Fruit fly (Drosophila melanogaster) whole organism, embryonic: ENCODE results near the gene CG15643.

Experiments used
- BEAF-32 ChIP-seq: fragments of 200-800 bp; sonication (Bioruptor generic); optimal IDR thresholded peaks from 3 replicates; lab custom pipeline; 2017; ENCODE audit warnings: missing biosample characterization, missing genetic modification characterization, mild to moderate bottlenecking, moderate library complexity, missing genetic modification reagents
- CG11723 ChIP-seq: fragments of 200-800 bp; sonication (Bioruptor generic); optimal IDR thresholded peaks from 2 replicates; lab custom pipeline; 2017; ENCODE audit warnings: missing biosample characterization, mild to moderate bottlenecking, missing genetic modification characterization
- CG13123 ChIP-seq: fragments of 200-800 bp; sonication (Bioruptor generic); optimal IDR thresholded peaks from 2 replicates; lab custom pipeline; 2016; ENCODE audit warnings: missing biosample characterization, missing genetic modification characterization
- CG14965 ChIP-seq: fragments of 200-800 bp; sonication (Bioruptor generic); optimal IDR thresholded peaks from 2 replicates; lab custom pipeline; 2016; ENCODE audit warnings: missing biosample characterization, missing genetic modification characterization, borderline replicate concordance
- CG15073 ChIP-seq: fragments of 200-800 bp; sonication (Bioruptor generic); optimal IDR thresholded peaks from 2 replicates; lab custom pipeline; 2016; ENCODE audit warnings: missing biosample characterization, missing genetic modification characterization
- CG2889 ChIP-seq: fragments of 200-800 bp; sonication (Bioruptor generic); IDR thresholded peaks from 3 replicates; pipeline ENCODE4 v1.3.6; 2022; ENCODE audit warnings: missing biosample characterization, missing genetic modification characterization
- CG6654 ChIP-seq: fragments of 200-800 bp; sonication (Bioruptor generic); optimal IDR thresholded peaks from 2 replicates; lab custom pipeline; 2017; ENCODE audit warnings: missing biosample characterization, mild to moderate bottlenecking, missing genetic modification characterization
- Dfd ChIP-seq, 2 experiments: fragments of >200 bp; optimal IDR thresholded peaks; 2 replicates each; lab custom pipeline; 2017; ENCODE audit warnings: missing biosample characterization in 2 of 2, missing genetic modification characterization in 2 of 2
- PHDP ChIP-seq: fragments of 200-800 bp; sonication (Bioruptor generic); optimal IDR thresholded peaks from 3 replicates; lab custom pipeline; 2018; ENCODE audit warnings: missing biosample characterization, mild to moderate bottlenecking, missing genetic modification characterization, moderate library complexity

- TF ChIP-seq CG2889 (GFP tag; lab: Robert Waterston, UW) (no peak), CG6654 (no peak), CG13123 (GFP tag; lab: Kevin White, UChicago) (no peak), CG15073 (GFP tag; lab: Kevin White, UChicago) (no peak), BEAF-32 (GFP tag; lab: Kevin White, UChicago) (no peak), CG11723 (GFP tag; lab: Kevin White, UChicago) (no peak), Dfd (GFP tag; optimal IDR thresholded peaks at IDR 0.05; lab: Kevin White, UChicago) (no peak), PHDP (tag; lab: Kevin White, UChicago) (no peak), CG14965 (GFP tag; lab: Kevin White, UChicago) (no peak)
Measured at dm6 chrX:15601285-15601684, 29.3 kb upstream of the CG15643 start.
